Fruit fly (Drosophila melanogaster): ENCODE results near the gene vls.
A peak's percentile ranks its signal among the peaks of the same experiment; 100 is the strongest.

Gene vls

dm6 chr2L:20086295-20087096, 21.0 kb upstream of the vls start (continued):
- TF ChIP-seq bigmax (GFP tag; optimal IDR thresholded peaks at IDR 0.05) (peak; percentile 40), HLH4C (GFP tag; IDR thresholded peaks at IDR 0.05; ENCODE audit: partially characterized antibody) (no peak), run (tag; optimal IDR thresholded peaks at IDR 0.05) (peak; percentile 82), CG13287 (GFP tag; IDR thresholded peaks at IDR 0.05; ENCODE audit: partially characterized antibody) (peak; percentile 29; the same call in 1 of the 2 replicates), Opbp (GFP tag; IDR thresholded peaks at IDR 0.05; ENCODE audit: partially characterized antibody) (no peak), CG5245 (GFP tag; optimal IDR thresholded peaks at IDR 0.05) (peak; percentile 40), CG1233 (GFP tag; optimal IDR thresholded peaks at IDR 0.05) (peak; percentile 84), CG12155 (GFP tag; optimal IDR thresholded peaks at IDR 0.05) (peak; percentile 68), zen2 (GFP tag; IDR thresholded peaks at IDR 0.05; ENCODE audit: partially characterized antibody) (no peak), Taf1 (GFP tag; IDR thresholded peaks at IDR 0.05) (peak; percentile 42; the same call in 1 of the 2 replicates), CG13123 (GFP tag; optimal IDR thresholded peaks at IDR 0.05) (peak; percentile 77), eyg (GFP tag; optimal IDR thresholded peaks at IDR 0.05) (peak; percentile 63), CG1529 (GFP tag; optimal IDR thresholded peaks at IDR 0.05) (peak; percentile 75), kni (GFP tag; optimal IDR thresholded peaks at IDR 0.05) (peak; percentile 88), jumu (GFP tag; optimal IDR thresholded peaks at IDR 0.05) (peak; percentile 76), Kr (GFP tag; optimal IDR thresholded peaks at IDR 0.05) (peak; percentile 71), Hsf (GFP tag; optimal IDR thresholded peaks at IDR 0.05) (peak; percentile 83), CG12769 (tag; optimal IDR thresholded peaks at IDR 0.05) (peak; percentile 29), lbe (GFP tag; optimal IDR thresholded peaks at IDR 0.05) (peak; percentile 93), CG1602 (GFP tag; optimal IDR thresholded peaks at IDR 0.05) (peak; percentile 79), Bgb (GFP tag; IDR thresholded peaks at IDR 0.05; ENCODE audit: partially characterized antibody) (peak; percentile 52), rib (GFP tag; IDR thresholded peaks at IDR 0.05) (peak; percentile 71), Aef1 (GFP tag; IDR thresholded peaks at IDR 0.05) (peak; percentile 81), CG18619 (GFP tag; optimal IDR thresholded peaks at IDR 0.05) (peak; percentile 84), pita (GFP tag; optimal IDR thresholded peaks at IDR 0.05) (no peak), CG6175 (GFP tag; IDR thresholded peaks at IDR 0.05) (peak; percentile 21; the same call in 2 of the 3 replicates), CG2202 (tag; optimal IDR thresholded peaks at IDR 0.05) (peak; percentile 70), gce (GFP tag; IDR thresholded peaks at IDR 0.05) (peak; percentile 91), CG30431 (GFP tag; optimal IDR thresholded peaks at IDR 0.05) (peak; percentile 16), dimm (GFP tag; IDR thresholded peaks at IDR 0.05) (peak; percentile 87), danr (GFP tag; IDR thresholded peaks at IDR 0.05) (peak; percentile 63), CG1832 (GFP tag; optimal IDR thresholded peaks at IDR 0.05) (no peak), emc (GFP tag; optimal IDR thresholded peaks at IDR 0.05) (peak; percentile 32), sna (GFP tag; IDR thresholded peaks at IDR 0.05; ENCODE audit: partially characterized antibody) (no peak)

DNA sequence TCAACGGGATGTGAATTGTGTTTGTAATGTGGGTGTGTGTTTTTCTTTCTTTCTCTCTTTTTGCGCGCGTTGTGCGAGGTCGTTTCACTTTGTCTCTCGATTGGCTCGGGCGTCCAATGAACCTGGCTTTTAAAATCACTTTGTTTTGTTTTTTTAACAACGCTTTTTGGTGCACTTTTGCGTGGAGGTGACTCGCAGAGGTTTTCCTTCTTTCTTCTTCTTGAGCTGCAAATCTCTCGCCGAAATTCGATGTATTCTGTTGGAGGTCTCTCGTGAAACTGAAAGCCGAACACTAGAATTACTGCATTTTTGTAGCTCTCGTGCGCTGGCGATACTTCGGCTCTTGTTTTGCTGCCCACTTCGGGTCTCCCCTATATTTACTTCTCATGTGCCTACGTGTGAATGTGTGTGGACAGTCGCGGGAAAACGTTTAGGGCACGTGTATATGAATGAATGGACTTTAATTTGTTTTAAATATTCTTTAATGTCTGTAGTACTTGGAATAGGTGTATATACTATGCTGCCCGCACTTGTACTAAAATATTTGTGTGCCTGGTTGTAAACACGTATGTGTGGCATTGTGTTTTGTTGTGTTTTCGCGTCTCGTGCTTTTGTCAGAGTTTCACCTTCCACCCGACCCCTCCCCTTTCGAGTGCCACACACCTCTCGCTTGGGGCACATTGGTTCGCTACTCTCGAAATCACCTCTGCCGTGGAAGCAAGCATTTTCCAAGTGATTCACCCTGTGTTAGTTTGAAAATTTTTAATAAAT, 19.5 kb upstream of the vls start, which contains the start of gene fok:
fok (minus strand) TSS at position 286 of the 771 bp plus-strand sequence.
- TF ChIP-seq Hr51 (GFP tag; optimal IDR thresholded peaks at IDR 0.05) (peak; percentile 94 to 97), ash1 (GFP tag; optimal IDR thresholded peaks at IDR 0.05) (peak; percentile 76), fru (optimal IDR thresholded peaks at IDR 0.05) (no peak), amos (GFP tag; IDR thresholded peaks at IDR 0.05; ENCODE audit: partially characterized antibody) (peak; percentile 23; the same call in 1 of the 2 replicates), crc (GFP tag; optimal IDR thresholded peaks at IDR 0.05) (peak; percentile 92), Rfx (GFP tag; IDR thresholded peaks at IDR 0.05) (peak; percentile 97), Lhr (GFP tag; optimal IDR thresholded peaks at IDR 0.05) (peak; percentile 87), Stat92E (GFP tag; optimal IDR thresholded peaks at IDR 0.05) (peak in 1 of 3 experiments; percentile 95), CG7963 (GFP tag; IDR thresholded peaks at IDR 0.05; ENCODE audit: partially characterized antibody) (no peak), inv (GFP tag; IDR thresholded peaks at IDR 0.05; ENCODE audit: partially characterized antibody) (no peak), cg (GFP tag; optimal IDR thresholded peaks at IDR 0.05) (peak; percentile 88), Fer1 (GFP tag; optimal IDR thresholded peaks at IDR 0.05) (peak; percentile 99), slou (GFP tag; optimal IDR thresholded peaks at IDR 0.05) (peak; percentile 90), rib (GFP tag; IDR thresholded peaks at IDR 0.05) (peak; percentile 98), grau (tag; optimal IDR thresholded peaks at IDR 0.05) (peak; percentile 96)

Measured in whole organism, embryonic.